Worm (Caenorhabditis elegans): ENCODE measurements around the gene C01G5.25.

- TF ChIP-seq elt-1 (tag; optimal IDR thresholded peaks at IDR 0.05) (no peak), ZK546.5 (tag; optimal IDR thresholded peaks at IDR 0.05) (no peak), nhr-77 (tag; optimal IDR thresholded peaks at IDR 0.05) (no peak), ceh-82 (tag; optimal IDR thresholded peaks at IDR 0.05) (no peak), aly-2 (tag; optimal IDR thresholded peaks at IDR 0.05) (no peak), jun-1 (tag; optimal IDR thresholded peaks at IDR 0.05) (no peak), pha-4 (tag; optimal IDR thresholded peaks at IDR 0.05) (no peak), fkh-10 (GFP tag; optimal IDR thresholded peaks at IDR 0.05) (no peak), unc-39 (tag; optimal IDR thresholded peaks at IDR 0.05) (no peak), ama-1 (optimal IDR thresholded peaks at IDR 0.05) (no peak), nhr-11 (tag; optimal IDR thresholded peaks at IDR 0.05) (no peak), mdl-1 (tag; optimal IDR thresholded peaks at IDR 0.05) (no peak), nhr-28 (tag; optimal IDR thresholded peaks at IDR 0.05) (no peak), lin-15B (tag; optimal IDR thresholded peaks at IDR 0.05) (no peak)
Measured at ce11 chrIV:6547397-6547796, 5.9 kb downstream of the C01G5.25 start.
